Worm (Caenorhabditis elegans) whole organism, midembryonic: Measurements from ENCODE around the gene tbc-19.

ENCODE experiments used
- T22C8.4 ChIP-seq: fragments of 200-800 bp; sonication (Bioruptor generic); IDR thresholded peaks from 2 replicates; pipeline ENCODE4 v1.3.6; 2022; ENCODE audit warnings: missing genetic modification characterization, missing compliant biosample characterization
- cog-1 ChIP-seq: sonication (generic microtip); optimal IDR thresholded peaks from 2 replicates; lab custom pipeline; 2016; ENCODE audit warnings: missing genetic modification characterization, missing compliant biosample characterization
- flt-1 ChIP-seq: fragments of 200-800 bp; sonication (Bioruptor generic); IDR thresholded peaks from 2 replicates; pipeline ENCODE4 v1.3.6; 2022; ENCODE audit warnings: missing genetic modification characterization, missing compliant biosample characterization
- klf-2 ChIP-seq: fragments of 200-800 bp; sonication (Bioruptor generic); conservative IDR thresholded peaks from 2 replicates; pipeline ENCODE4 v1.3.6; 2022; ENCODE audit warnings: missing genetic modification reagents, missing genetic modification characterization, missing compliant biosample characterization
- med-1 ChIP-seq: sonication (generic microtip); optimal IDR thresholded peaks from 2 replicates; lab custom pipeline; 2017; ENCODE audit warnings: missing genetic modification characterization, mild to moderate bottlenecking, missing compliant biosample characterization, antibody characterized with exemption, missing genetic modification reagents; ENCODE audit not compliant: insufficient read depth
- ref-1 ChIP-seq: fragments of 200-800 bp; sonication (Bioruptor generic); conservative IDR thresholded peaks from 2 replicates; pipeline ENCODE4 v1.3.6; 2022; ENCODE audit warnings: missing genetic modification reagents, missing genetic modification characterization, missing compliant biosample characterization
- tab-1 ChIP-seq: fragments of 200-800 bp; sonication (Bioruptor generic); IDR thresholded peaks from 2 replicates; pipeline ENCODE4 v1.3.6; 2022; ENCODE audit warnings: missing genetic modification characterization, missing compliant biosample characterization
- ztf-23 ChIP-seq: fragments of 200-800 bp; sonication (Bioruptor generic); IDR thresholded peaks from 2 replicates; pipeline ENCODE4 v1.3.6; 2022; ENCODE audit warnings: missing genetic modification reagents, missing genetic modification characterization, missing compliant biosample characterization
- ztf-29 ChIP-seq: fragments of 200-800 bp; sonication (Bioruptor generic); IDR thresholded peaks from 2 replicates; pipeline ENCODE4 v1.3.6; 2022; ENCODE audit warnings: missing genetic modification reagents, missing genetic modification characterization, missing compliant biosample characterization

The tbc-19 gene

ce11 chrX:14015366-14015765 is 3.0 kb upstream of the tbc-19 start, which contains the start of gene C04C11.25:
Gene C04C11.25 (minus strand): TSS chrX:14015466.
- TF ChIP-seq klf-2 (GFP tag; lab: Robert Waterston, UW) = no peak
- TF ChIP-seq med-1 = no peak
- TF ChIP-seq tab-1 (GFP tag; lab: Robert Waterston, UW) = no peak
- TF ChIP-seq T22C8.4 (GFP tag; lab: Robert Waterston, UW) = no peak
- no peak for TF ChIP-seq ztf-23 (GFP tag; lab: Robert Waterston, UW)
- TF ChIP-seq ztf-29 (GFP tag; lab: Robert Waterston, UW) = no peak
- no peak for TF ChIP-seq flt-1
- TF ChIP-seq ref-1 (GFP tag; lab: Robert Waterston, UW) = no peak
- TF ChIP-seq cog-1 (tag; lab: Kevin White, UChicago) = no peak

DNA sequence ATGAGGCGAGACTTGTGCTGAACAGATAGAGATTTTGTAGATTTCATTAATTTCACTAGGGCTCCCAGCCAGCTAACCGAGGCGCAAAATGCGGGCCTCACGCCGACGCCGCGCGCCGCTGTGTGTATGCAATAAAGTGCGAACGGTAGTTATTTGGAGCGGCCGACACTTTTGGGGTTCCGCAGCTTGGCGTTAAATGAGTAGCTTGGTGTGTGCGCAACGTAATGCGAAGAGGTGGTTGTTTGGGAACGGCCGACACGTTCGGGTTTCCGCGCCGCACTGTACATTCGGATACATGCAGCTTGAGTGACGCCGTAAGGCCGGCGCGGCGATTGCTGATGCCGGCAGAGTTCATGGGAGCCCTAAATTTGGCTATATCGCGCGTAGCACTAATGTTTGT is 4.2 kb downstream of the tbc-19 start:
- TF ChIP-seq ref-1 (GFP tag; lab: Robert Waterston, UW) (no peak), T22C8.4 (GFP tag; lab: Robert Waterston, UW) (no peak), tab-1 (GFP tag; lab: Robert Waterston, UW) (no peak), ztf-23 (GFP tag; lab: Robert Waterston, UW) (no peak), flt-1 (no peak), cog-1 (tag; lab: Kevin White, UChicago) (no peak), klf-2 (GFP tag; lab: Robert Waterston, UW) (no peak), med-1 (no peak), ztf-29 (GFP tag; lab: Robert Waterston, UW) (no peak)

DNA sequence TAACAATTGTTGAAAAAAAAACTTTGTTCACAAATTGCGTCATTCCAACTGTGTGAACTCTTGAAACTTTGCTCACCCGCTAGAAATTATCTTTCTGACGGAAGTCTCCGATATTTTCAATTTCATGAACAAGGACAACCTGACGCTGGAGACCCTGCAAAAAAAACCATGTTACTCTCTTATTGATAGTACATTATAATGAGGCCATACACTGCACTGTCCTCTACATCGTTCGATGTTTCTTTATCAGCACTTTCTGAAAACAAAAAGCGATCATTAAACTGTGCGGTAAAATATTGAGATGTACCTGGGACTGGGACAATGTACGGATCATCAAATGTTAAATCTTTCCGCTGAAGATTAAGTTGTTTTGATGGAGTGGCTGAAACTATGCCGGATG is 8.8 kb downstream of the tbc-19 start:
- TF ChIP-seq ztf-29 (GFP tag; lab: Robert Waterston, UW) (no peak), T22C8.4 (GFP tag; lab: Robert Waterston, UW) (no peak), klf-2 (GFP tag; lab: Robert Waterston, UW) (no peak), cog-1 (tag; lab: Kevin White, UChicago) (no peak), tab-1 (GFP tag; lab: Robert Waterston, UW) (no peak), ztf-23 (GFP tag; lab: Robert Waterston, UW) (no peak), med-1 (no peak), flt-1 (no peak), ref-1 (GFP tag; lab: Robert Waterston, UW) (no peak)

DNA sequence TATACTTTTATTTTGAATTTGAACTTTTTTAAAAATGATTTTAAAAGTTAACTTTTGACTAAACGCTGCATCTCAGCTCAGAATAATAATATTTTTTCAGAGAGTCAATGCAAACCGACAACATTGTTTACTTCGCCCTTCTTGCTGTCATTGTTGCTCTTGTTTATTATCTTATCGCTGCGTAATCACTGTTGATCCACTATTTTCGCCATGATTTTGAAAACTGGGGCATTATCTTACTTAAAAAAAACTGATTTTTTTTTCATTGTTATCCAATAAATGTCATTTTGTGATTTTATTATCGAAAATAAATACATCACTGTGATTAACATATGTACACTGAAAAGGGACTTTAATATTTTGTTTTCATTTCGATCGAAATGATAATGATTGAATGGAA is 9.6 kb downstream of the tbc-19 start:
- no peak for TF ChIP-seq cog-1 (tag; lab: Kevin White, UChicago)
- no peak for TF ChIP-seq ztf-29 (GFP tag; lab: Robert Waterston, UW)
- no peak for TF ChIP-seq med-1
- TF ChIP-seq klf-2 (GFP tag; lab: Robert Waterston, UW) = no peak
- TF ChIP-seq tab-1 (GFP tag; lab: Robert Waterston, UW) = no peak
- TF ChIP-seq ztf-23 (GFP tag; lab: Robert Waterston, UW) = no peak
- no peak for TF ChIP-seq T22C8.4 (GFP tag; lab: Robert Waterston, UW)
- TF ChIP-seq flt-1 = no peak
- TF ChIP-seq ref-1 (GFP tag; lab: Robert Waterston, UW) = no peak

- TF ChIP-seq ref-1 (GFP tag; lab: Robert Waterston, UW) (no peak), ztf-23 (GFP tag; lab: Robert Waterston, UW) (no peak), med-1 (no peak), cog-1 (tag; lab: Kevin White, UChicago) (no peak), tab-1 (GFP tag; lab: Robert Waterston, UW) (no peak), klf-2 (GFP tag; lab: Robert Waterston, UW) (no peak), flt-1 (no peak), ztf-29 (GFP tag; lab: Robert Waterston, UW) (no peak), T22C8.4 (GFP tag; lab: Robert Waterston, UW) (no peak)
Measured at ce11 chrX:14001494-14001974, 10.8 kb downstream of the tbc-19 start, which contains the start of gene cytb-5.1. Gene cytb-5.1 (plus strand): TSS chrX:14001924.

DNA sequence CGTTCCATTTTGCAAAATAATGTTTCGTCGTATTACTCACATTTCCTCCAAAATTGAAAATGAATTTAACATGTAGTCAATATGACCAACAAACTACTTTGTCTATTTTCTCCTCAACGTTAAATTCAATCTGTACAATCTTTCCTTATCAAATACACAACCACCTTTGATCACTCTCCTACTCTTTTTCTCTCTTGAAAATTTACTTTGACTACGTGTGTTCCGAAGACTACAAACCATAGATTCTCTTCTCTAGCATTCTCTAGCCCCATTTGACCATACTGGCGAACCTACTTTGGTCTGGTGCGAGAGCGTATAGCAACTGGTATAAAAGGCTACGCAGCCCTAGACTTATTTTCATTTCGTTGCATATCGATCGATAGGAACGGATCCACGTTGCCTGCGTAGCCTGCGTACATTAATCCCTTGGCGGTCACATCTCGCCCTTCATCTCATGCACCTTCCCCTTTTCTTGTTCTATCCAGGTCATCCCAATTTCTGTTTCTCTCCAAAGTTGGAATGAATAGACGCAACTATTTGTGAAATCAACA is 12.0 kb downstream of the tbc-19 start:
- TF ChIP-seq flt-1 (no peak), ref-1 (GFP tag; lab: Robert Waterston, UW) (no peak), med-1 (no peak), ztf-29 (GFP tag; lab: Robert Waterston, UW) (no peak), ztf-23 (GFP tag; lab: Robert Waterston, UW) (no peak), cog-1 (tag; lab: Kevin White, UChicago) (no peak), klf-2 (GFP tag; lab: Robert Waterston, UW) (0 out of 2 replicates have a peak, but pooled peaks have one; percentile 39), T22C8.4 (GFP tag; lab: Robert Waterston, UW) (0 out of 2 replicates have a peak, but pooled peaks have one; percentile 28), tab-1 (GFP tag; lab: Robert Waterston, UW) (no peak)

DNA sequence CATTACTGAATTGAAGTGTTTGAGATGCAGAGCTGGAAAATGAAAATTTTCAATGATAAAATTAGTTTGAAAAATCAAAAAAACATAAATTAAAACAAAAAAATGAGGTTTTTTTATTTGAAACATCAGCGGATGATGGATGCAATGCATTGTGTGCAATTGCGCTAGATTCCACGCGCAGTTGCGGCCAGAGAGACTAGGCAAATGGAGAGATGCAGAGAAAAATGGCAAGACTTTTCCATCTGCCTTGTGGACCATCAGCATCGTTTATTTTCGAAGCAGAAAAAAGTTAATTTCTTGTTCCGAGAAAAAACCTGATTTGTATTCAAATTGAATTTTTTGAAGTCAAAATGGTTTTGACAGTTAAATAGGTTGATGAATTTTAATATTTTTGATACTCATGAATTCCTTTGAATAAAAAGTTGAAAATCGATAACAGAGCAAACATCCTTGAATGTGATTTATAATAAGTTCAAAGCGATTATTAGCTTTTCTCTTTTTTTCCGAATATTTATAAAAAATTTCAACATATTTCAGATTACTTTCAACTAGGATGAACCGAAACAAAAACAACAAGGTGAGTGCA is 16.4 kb downstream of the tbc-19 start, which contains the start of the genes C31E10.5 and C31E10.6:
C31E10.5 (minus strand) TSS at position 32 of the 586 bp plus-strand sequence.
C31E10.6 (plus strand) TSS at position 536 of the 586 bp plus-strand sequence.
- no peak for TF ChIP-seq ref-1 (GFP tag; lab: Robert Waterston, UW)
- TF ChIP-seq med-1 = no peak
- TF ChIP-seq flt-1 = 0 out of 2 replicates have a peak, but pooled peaks have one; percentile 50
- TF ChIP-seq ztf-23 (GFP tag; lab: Robert Waterston, UW) = no peak
- TF ChIP-seq ztf-29 (GFP tag; lab: Robert Waterston, UW) = no peak
- no peak for TF ChIP-seq T22C8.4 (GFP tag; lab: Robert Waterston, UW)
- TF ChIP-seq tab-1 (GFP tag; lab: Robert Waterston, UW) = no peak
- peak; percentile 34 for TF ChIP-seq cog-1 (tag; lab: Kevin White, UChicago)

ce11 chrX:13990680-13991079 is 21.6 kb downstream of the tbc-19 start, which contains the start of gene C31E10.11:
Gene C31E10.11 (minus strand): TSS chrX:13990780.
- TF ChIP-seq ztf-29 (GFP tag; lab: Robert Waterston, UW) = no peak
- no peak for TF ChIP-seq T22C8.4 (GFP tag; lab: Robert Waterston, UW)
- no peak for TF ChIP-seq flt-1
- no peak for TF ChIP-seq ztf-23 (GFP tag; lab: Robert Waterston, UW)
- TF ChIP-seq cog-1 (tag; lab: Kevin White, UChicago) = no peak
- no peak for TF ChIP-seq klf-2 (GFP tag; lab: Robert Waterston, UW)
- TF ChIP-seq med-1 = no peak
- no peak for TF ChIP-seq tab-1 (GFP tag; lab: Robert Waterston, UW)
- TF ChIP-seq ref-1 (GFP tag; lab: Robert Waterston, UW) = no peak
